Fruit fly (Drosophila melanogaster) whole organism, embryonic: Measurements from ENCODE around the gene Prosbeta4R1.

Experiments used
- BtbVII ChIP-seq: fragments of 200-800 bp; sonication (Bioruptor generic); optimal IDR thresholded peaks from 3 replicates; lab custom pipeline; 2017; ENCODE audit warnings: missing biosample characterization, mild to moderate bottlenecking, missing genetic modification characterization
- CG1024 ChIP-seq: fragments of 200-800 bp; sonication (Bioruptor generic); IDR thresholded peaks from 2 replicates; pipeline ENCODE4 v1.3.6; 2022; ENCODE audit warnings: missing biosample characterization, missing genetic modification characterization
- CG11093 ChIP-seq: fragments of 200-800 bp; sonication (Bioruptor generic); IDR thresholded peaks from 3 replicates; pipeline ENCODE4 v1.3.6; 2022; ENCODE audit warnings: missing biosample characterization, missing genetic modification characterization
- CG11504 ChIP-seq: fragments of 200-800 bp; sonication (Bioruptor generic); optimal IDR thresholded peaks from 3 replicates; lab custom pipeline; 2019; ENCODE audit warnings: missing biosample characterization, mild to moderate bottlenecking, missing genetic modification characterization, moderate library complexity
- CG12744 ChIP-seq: fragments of 200-800 bp; sonication (Bioruptor generic); optimal IDR thresholded peaks from 2 replicates; lab custom pipeline; 2016; ENCODE audit warnings: missing biosample characterization, missing genetic modification characterization
- CG14860 ChIP-seq: fragments of 200-800 bp; sonication (Bioruptor generic); IDR thresholded peaks from 3 replicates; pipeline ENCODE4 v1.3.6; 2022; ENCODE audit warnings: missing biosample characterization, missing genetic modification characterization; ENCODE audit not compliant: partially characterized antibody
- CG15601 ChIP-seq: fragments of 200-800 bp; sonication (Bioruptor generic); optimal IDR thresholded peaks from 3 replicates; lab custom pipeline; 2019; ENCODE audit warnings: missing biosample characterization, mild to moderate bottlenecking, missing genetic modification characterization, moderate library complexity
- CG18619 ChIP-seq: fragments of 200-800 bp; sonication (Bioruptor generic); optimal IDR thresholded peaks from 3 replicates; lab custom pipeline; 2017; ENCODE audit warnings: missing biosample characterization, mild to moderate bottlenecking, missing genetic modification characterization
- CG2712 ChIP-seq: fragments of 200-800 bp; optimal IDR thresholded peaks from 3 replicates; lab custom pipeline; 2019; ENCODE audit warnings: missing biosample characterization, mild to moderate bottlenecking, missing genetic modification characterization, moderate library complexity
- CG3163 ChIP-seq: fragments of 200-800 bp; sonication (Bioruptor generic); optimal IDR thresholded peaks from 3 replicates; lab custom pipeline; 2016; ENCODE audit warnings: missing biosample characterization, missing genetic modification characterization
- CG33557 ChIP-seq: fragments of 200-800 bp; sonication (Bioruptor generic); optimal IDR thresholded peaks from 2 replicates; lab custom pipeline; 2019; ENCODE audit warnings: missing biosample characterization, mild to moderate bottlenecking, missing genetic modification characterization, moderate library complexity
- CG43689 ChIP-seq: fragments of 200-800 bp; sonication (Bioruptor generic); IDR thresholded peaks from 2 replicates; pipeline ENCODE4 v1.3.6; 2022; ENCODE audit warnings: missing biosample characterization, missing genetic modification characterization
- CG4404 ChIP-seq: fragments of 200-800 bp; sonication (Bioruptor generic); IDR thresholded peaks from 2 replicates; pipeline ENCODE4 v1.3.6; 2022; ENCODE audit warnings: missing biosample characterization, missing genetic modification characterization
- CG7963 ChIP-seq: fragments of 200-800 bp; sonication (Bioruptor generic); IDR thresholded peaks from 3 replicates; pipeline ENCODE4 v1.3.6; 2022; ENCODE audit warnings: missing biosample characterization, missing genetic modification characterization; ENCODE audit not compliant: partially characterized antibody
- CG8478 ChIP-seq: fragments of >200 bp; optimal IDR thresholded peaks from 2 replicates; lab custom pipeline; 2018
- CG8924 ChIP-seq: fragments of 200-800 bp; optimal IDR thresholded peaks from 3 replicates; lab custom pipeline; 2019; ENCODE audit warnings: missing biosample characterization, mild to moderate bottlenecking, missing genetic modification characterization, moderate library complexity
- CG9932 ChIP-seq: fragments of 200-800 bp; sonication (Bioruptor generic); IDR thresholded peaks from 2 replicates; pipeline ENCODE4 v1.3.6; 2022; ENCODE audit warnings: missing biosample characterization, missing genetic modification characterization
- H15 ChIP-seq: fragments of 200-800 bp; sonication (Bioruptor generic); IDR thresholded peaks from 3 replicates; pipeline ENCODE4 v1.3.6; 2022; ENCODE audit warnings: missing biosample characterization, missing genetic modification characterization
- Hr51 ChIP-seq, 2 experiments: fragments of 200-800 bp; sonication (Bioruptor generic); optimal IDR thresholded peaks; 2 replicates in 1 of 2; 3 replicates in 1 of 2; lab custom pipeline; 2016 to 2018; ENCODE audit warnings: missing biosample characterization in 2 of 2, missing genetic modification characterization in 2 of 2, mild to moderate bottlenecking in 1 of 2, moderate library complexity in 1 of 2
- MTF-1 ChIP-seq: fragments of 200-800 bp; sonication (Bioruptor generic); optimal IDR thresholded peaks from 2 replicates; lab custom pipeline; 2018; ENCODE audit warnings: missing biosample characterization, mild to moderate bottlenecking, missing genetic modification characterization, borderline replicate concordance
- NC2α ChIP-seq: fragments of 200-800 bp; sonication (Bioruptor generic); optimal IDR thresholded peaks from 2 replicates; lab custom pipeline; 2016; ENCODE audit warnings: missing biosample characterization, missing genetic modification characterization
- Neu2 ChIP-seq: fragments of 200-800 bp; sonication (Bioruptor generic); optimal IDR thresholded peaks from 3 replicates; lab custom pipeline; 2016; ENCODE audit warnings: missing biosample characterization, missing genetic modification characterization, borderline replicate concordance
- Pdp1 ChIP-seq, 2 experiments: fragments of 200-800 bp; sonication (Bioruptor generic); optimal IDR thresholded peaks; 3 replicates each; lab custom pipeline; 2016; ENCODE audit warnings: missing biosample characterization in 2 of 2, missing genetic modification characterization in 2 of 2, mild to moderate bottlenecking in 1 of 2, moderate library complexity in 1 of 2
- Ptx1 ChIP-seq: fragments of 200-800 bp; sonication (Bioruptor generic); IDR thresholded peaks from 2 replicates; pipeline ENCODE4 v1.3.6; 2022; ENCODE audit warnings: missing biosample characterization, missing genetic modification characterization
- ash1 ChIP-seq: fragments of 200-800 bp; sonication (Bioruptor generic); optimal IDR thresholded peaks from 2 replicates; lab custom pipeline; 2018; ENCODE audit warnings: missing biosample characterization, mild to moderate bottlenecking, missing genetic modification characterization
- dimm ChIP-seq: fragments of 200-800 bp; sonication (Bioruptor generic); IDR thresholded peaks from 2 replicates; pipeline ENCODE4 v1.3.6; 2022; ENCODE audit warnings: missing biosample characterization, missing genetic modification characterization
- esg ChIP-seq: fragments of 200-800 bp; sonication (Bioruptor generic); conservative IDR thresholded peaks from 2 replicates; pipeline ENCODE4 v1.3.6; 2022; ENCODE audit warnings: missing biosample characterization, missing genetic modification characterization
- ewg ChIP-seq: fragments of 200-800 bp; sonication (Bioruptor generic); optimal IDR thresholded peaks from 3 replicates; lab custom pipeline; 2017; ENCODE audit warnings: mild to moderate bottlenecking, missing biosample characterization, missing genetic modification reagents, missing genetic modification characterization
- gcm ChIP-seq: fragments of 200-800 bp; sonication (Bioruptor generic); optimal IDR thresholded peaks from 2 replicates; lab custom pipeline; 2019; ENCODE audit warnings: missing biosample characterization, mild to moderate bottlenecking, missing genetic modification characterization, moderate library complexity
- ham ChIP-seq: fragments of 200-800 bp; sonication (Bioruptor generic); IDR thresholded peaks from 2 replicates; pipeline ENCODE4 v1.3.6; 2022; ENCODE audit warnings: missing biosample characterization, missing genetic modification characterization
- hkb ChIP-seq, 2 experiments: fragments of 200-800 bp in 1 of 2; fragments of >200 bp in 1 of 2; sonication (Bioruptor generic) in 1 of 2; IDR thresholded peaks in 1 of 2; optimal IDR thresholded peaks in 1 of 2; 2 replicates each; pipeline versions ENCODE4 v1.3.6 to Lab custom; 2017 to 2022; ENCODE audit warnings: missing biosample characterization in 1 of 2, missing genetic modification characterization in 1 of 2
- jumu ChIP-seq: fragments of 200-800 bp; sonication (Bioruptor generic); optimal IDR thresholded peaks from 3 replicates; lab custom pipeline; 2016; ENCODE audit warnings: missing biosample characterization, missing genetic modification characterization
- sd ChIP-seq: fragments of 200-800 bp; sonication (Bioruptor generic); optimal IDR thresholded peaks from 3 replicates; lab custom pipeline; 2018; ENCODE audit warnings: missing biosample characterization, mild to moderate bottlenecking, missing genetic modification characterization, moderate library complexity
- sisA ChIP-seq: fragments of 200-800 bp; sonication (Bioruptor generic); IDR thresholded peaks from 2 replicates; pipeline ENCODE4 v1.3.6; 2022; ENCODE audit warnings: missing biosample characterization, missing genetic modification characterization
- vnd ChIP-seq: fragments of 200-800 bp; sonication (Bioruptor generic); IDR thresholded peaks from 3 replicates; pipeline ENCODE4 v1.3.6; 2022; ENCODE audit warnings: missing biosample characterization, missing genetic modification characterization; ENCODE audit not compliant: partially characterized antibody
- zfh1 ChIP-seq: fragments of 200-800 bp; sonication (Bioruptor generic); IDR thresholded peaks from 3 replicates; pipeline ENCODE4 v1.3.6; 2022; ENCODE audit warnings: missing biosample characterization, missing genetic modification characterization

Prosbeta4R1 gene

DNA sequence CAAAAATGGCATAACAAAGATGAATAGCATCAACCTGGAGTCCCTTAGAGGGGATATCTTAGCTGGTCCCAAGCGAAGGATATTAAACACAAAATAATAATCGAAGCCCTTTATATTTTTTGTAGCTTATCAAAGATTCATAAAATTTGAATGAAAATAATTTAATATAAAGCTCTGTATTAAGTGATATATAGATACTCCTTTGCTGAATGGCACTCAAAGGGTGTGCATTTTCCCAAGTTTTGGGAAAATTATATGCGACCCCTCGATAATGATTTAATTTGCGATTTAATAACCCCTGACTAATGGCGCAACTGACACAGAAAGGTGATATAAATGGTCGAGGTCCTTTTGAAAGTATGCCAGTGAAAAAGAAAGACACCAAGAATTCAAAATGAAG, 903 bp downstream of the Prosbeta4R1 start, which contains the start of gene Or23a (continued):
- TF ChIP-seq CG14860 (GFP tag; lab: Robert Waterston, UW): no peak
- TF ChIP-seq CG8478 (lab: Kevin White, UChicago): no peak

DNA sequence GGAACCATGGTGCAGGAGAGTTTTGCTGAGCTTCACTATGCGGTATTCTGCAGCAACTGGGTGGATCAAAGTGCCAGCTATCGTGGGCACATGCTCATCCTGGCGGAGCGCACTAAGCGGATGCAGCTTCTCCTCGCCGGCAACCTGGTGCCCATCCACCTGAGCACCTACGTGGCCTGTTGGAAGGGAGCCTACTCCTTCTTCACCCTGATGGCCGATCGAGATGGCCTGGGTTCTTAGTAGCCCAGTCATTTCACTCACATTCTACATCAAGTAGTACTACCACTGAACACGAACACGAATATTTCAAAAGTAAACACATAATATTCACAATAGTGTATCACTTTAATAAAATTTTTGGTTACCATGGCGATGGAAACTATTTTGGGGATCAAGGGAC, 2.2 kb downstream of the Prosbeta4R1 start, which contains the start of gene Prosbeta4R2:
Gene Prosbeta4R2, plus strand, starts transcription at position 301 of the 400 bp plus-strand sequence.
- no peak for TF ChIP-seq CG33557 (GFP tag; lab: Kevin White, UChicago)
- no peak for TF ChIP-seq sd (tag; lab: Kevin White, UChicago)
- no peak for TF ChIP-seq ash1 (GFP tag; lab: Kevin White, UChicago)
- 0 out of 2 replicates have a peak, but pooled peaks have one; percentile 23 for TF ChIP-seq CG9932 (GFP tag; lab: Robert Waterston, UW)
- no peak for TF ChIP-seq ham (GFP tag; lab: Robert Waterston, UW)
- TF ChIP-seq BtbVII (GFP tag; lab: Kevin White, UChicago): no peak
- no peak for TF ChIP-seq NC2α (GFP tag; lab: Kevin White, UChicago)
- TF ChIP-seq CG15601: no peak
- no peak for TF ChIP-seq hkb (optimal IDR thresholded peaks at IDR 0.05; lab: Kevin White, UChicago)
- TF ChIP-seq hkb (GFP tag; IDR thresholded peaks at IDR 0.05; lab: Robert Waterston, UW): no peak
- no peak for TF ChIP-seq sisA (GFP tag; lab: Robert Waterston, UW)
- TF ChIP-seq CG8478 (lab: Kevin White, UChicago): no peak
- no peak for TF ChIP-seq CG43689
- TF ChIP-seq vnd (GFP tag; lab: Robert Waterston, UW): no peak
- 0 out of 3 replicates have a peak, but pooled peaks have one; percentile 11 for TF ChIP-seq CG11093 (GFP tag; lab: Robert Waterston, UW)

DNA sequence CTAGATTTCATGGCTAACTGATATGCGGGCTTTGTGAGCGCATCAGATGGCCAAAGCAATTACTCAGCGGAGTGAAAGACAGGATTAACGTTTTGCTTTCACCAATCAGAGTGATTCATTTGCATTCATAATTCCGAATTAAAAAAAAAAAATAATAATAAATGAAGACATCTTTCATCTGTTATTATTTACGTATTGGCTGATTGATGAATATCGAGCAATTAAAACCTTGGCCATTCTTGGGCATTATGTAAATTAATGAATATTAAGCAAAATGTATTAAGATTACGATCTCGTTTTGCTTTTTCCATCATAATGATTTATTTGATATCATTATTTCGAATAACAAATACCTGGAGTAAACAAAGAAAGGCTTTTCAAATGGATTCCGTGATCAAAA, 11.9 kb downstream of the Prosbeta4R1 start, which contains the start of gene Trf4:
Gene Trf4, plus strand, starts transcription at position 301 of the 400 bp plus-strand sequence.
- TF ChIP-seq CG12744 (GFP tag; lab: Kevin White, UChicago) (no peak), gcm (GFP tag; lab: Kevin White, UChicago) (no peak), CG7963 (GFP tag; lab: Robert Waterston, UW) (no peak), dimm (no peak), zfh1 (no peak), CG18619 (GFP tag; lab: Kevin White, UChicago) (no peak), CG11504 (tag; lab: Kevin White, UChicago) (no peak), CG1024 (GFP tag; lab: Robert Waterston, UW) (no peak), esg (GFP tag; lab: Robert Waterston, UW) (no peak), CG8924 (tag; lab: Kevin White, UChicago) (no peak), CG2712 (tag; lab: Kevin White, UChicago) (no peak), jumu (no peak), CG3163 (no peak), Hr51 (GFP tag; optimal IDR thresholded peaks at IDR 0.05; lab: Kevin White, UChicago) (no peak), H15 (GFP tag; lab: Robert Waterston, UW) (no peak)

DNA sequence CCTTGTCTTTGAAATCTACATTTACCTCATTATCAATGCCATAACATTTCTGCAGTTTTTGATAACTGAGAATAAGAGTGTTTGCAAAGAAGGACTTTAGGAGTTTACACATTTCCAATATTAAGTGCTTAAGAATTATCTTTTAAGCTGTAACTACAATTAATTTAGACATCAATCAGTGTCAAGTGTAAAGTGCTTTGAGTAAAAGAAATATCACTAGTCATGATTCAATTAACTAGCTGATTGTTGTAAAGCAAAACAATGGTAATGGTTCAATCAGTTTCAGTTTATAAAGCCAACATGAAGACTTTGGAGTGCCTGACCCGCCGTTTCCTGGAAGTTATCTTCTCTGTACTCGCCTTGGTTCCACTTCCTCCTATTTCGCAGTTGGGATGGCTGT, 16.7 kb downstream of the Prosbeta4R1 start, which contains the start of gene Gr23a:
Gene Gr23a, plus strand, starts transcription at position 301 of the 400 bp plus-strand sequence.
- TF ChIP-seq CG4404 (GFP tag; lab: Robert Waterston, UW): no peak
- TF ChIP-seq Neu2 (GFP tag; lab: Kevin White, UChicago): no peak
- TF ChIP-seq Ptx1: no peak
- no peak for TF ChIP-seq MTF-1 (GFP tag; lab: Kevin White, UChicago)
- TF ChIP-seq Pdp1 (GFP tag; optimal IDR thresholded peaks at IDR 0.05; lab: Kevin White, UChicago): no peak
- no peak for TF ChIP-seq ewg (GFP tag; lab: Kevin White, UChicago)
